Fruit fly (Drosophila melanogaster): ENCODE data around the gene eIF5B.

Gene eIF5B

dm6 chr3L:3434882-3435281, 25.9 kb downstream of the eIF5B start (continued):
- TF ChIP-seq CG17829 (tag; optimal IDR thresholded peaks at IDR 0.05) (peak; percentile 18), schlank (tag; optimal IDR thresholded peaks at IDR 0.05) (no peak), psq (GFP tag; optimal IDR thresholded peaks at IDR 0.05) (no peak), CG2120 (GFP tag; optimal IDR thresholded peaks at IDR 0.05) (no peak), sens (GFP tag) (peak; percentile 74), dysf (GFP tag; IDR thresholded peaks at IDR 0.05) (peak; percentile 45; the same call in 2 of the 3 replicates), ara (GFP tag; IDR thresholded peaks at IDR 0.05) (peak; percentile 63; the same call in 1 of the 2 replicates), Awh (GFP tag; IDR thresholded peaks at IDR 0.05) (no peak), repo (GFP tag; optimal IDR thresholded peaks at IDR 0.05) (no peak), tup (GFP tag; optimal IDR thresholded peaks at IDR 0.05) (no peak), grn (GFP tag; optimal IDR thresholded peaks at IDR 0.05) (no peak), eyg (GFP tag; optimal IDR thresholded peaks at IDR 0.05) (no peak), Aef1 (GFP tag; IDR thresholded peaks at IDR 0.05) (no peak), dmrt11E (tag; optimal IDR thresholded peaks at IDR 0.05) (peak; percentile 4), Tbp (GFP tag; optimal IDR thresholded peaks at IDR 0.05) (no peak), Kr (GFP tag; optimal IDR thresholded peaks at IDR 0.05) (no peak), wdn (GFP tag; IDR thresholded peaks at IDR 0.05) (no peak), CG15269 (tag; optimal IDR thresholded peaks at IDR 0.05) (peak; percentile 10), Meics (GFP tag; optimal IDR thresholded peaks at IDR 0.05) (no peak), en (GFP tag; optimal IDR thresholded peaks at IDR 0.05) (no peak), peb (GFP tag; IDR thresholded peaks at IDR 0.05) (no peak), CG12299 (tag; optimal IDR thresholded peaks at IDR 0.05) (no peak), lola (GFP tag; optimal IDR thresholded peaks at IDR 0.05) (peak in 1 of 3 experiments; percentile 41), CG14710 (tag; optimal IDR thresholded peaks at IDR 0.05) (peak; percentile 25), CG6689 (GFP tag; IDR thresholded peaks at IDR 0.05) (peak; percentile 34; the same call in 1 of the 2 replicates), sob (GFP tag; IDR thresholded peaks at IDR 0.05) (0 out of 2 replicates have a peak, but pooled peaks have one; percentile 36), CG11560 (tag; IDR thresholded peaks at IDR 0.05) (no peak), Ada2b (GFP tag; IDR thresholded peaks at IDR 0.05) (peak; percentile 36; the same call in 1 of the 2 replicates), slbo (GFP tag; IDR thresholded peaks at IDR 0.05) (peak; percentile 46; the same call in 1 of the 2 replicates), CoRest (tag; optimal IDR thresholded peaks at IDR 0.05) (peak; percentile 39), CG4854 (GFP tag; optimal IDR thresholded peaks at IDR 0.05) (no peak), gce (GFP tag; IDR thresholded peaks at IDR 0.05) (0 out of 3 replicates have a peak, but pooled peaks have one; percentile 14), tin (GFP tag; optimal IDR thresholded peaks at IDR 0.05) (no peak), Vsx1 (GFP tag; optimal IDR thresholded peaks at IDR 0.05) (no peak), pfk (GFP tag; optimal IDR thresholded peaks at IDR 0.05) (no peak), dmrt99B (tag; optimal IDR thresholded peaks at IDR 0.05) (peak; percentile 57), jigr1 (GFP tag; IDR thresholded peaks at IDR 0.05) (no peak), nom (GFP tag; optimal IDR thresholded peaks at IDR 0.05) (no peak), CG7928 (GFP tag; optimal IDR thresholded peaks at IDR 0.05) (peak; percentile 55), CG17359 (tag; optimal IDR thresholded peaks at IDR 0.05) (peak; percentile 38), Xrp1 (GFP tag; IDR thresholded peaks at IDR 0.05) (peak; percentile 79), cad (GFP tag; optimal IDR thresholded peaks at IDR 0.05) (no peak), hbn (GFP tag; IDR thresholded peaks at IDR 0.05; ENCODE audit: partially characterized antibody) (no peak), dan (GFP tag; IDR thresholded peaks at IDR 0.05) (no peak), CG42726 (GFP tag; IDR thresholded peaks at IDR 0.05; ENCODE audit: partially characterized antibody) (no peak), vfl (GFP tag; optimal IDR thresholded peaks at IDR 0.05) (no peak), CG8924 (tag; optimal IDR thresholded peaks at IDR 0.05) (peak; percentile 33), CG12219 (GFP tag; optimal IDR thresholded peaks at IDR 0.05) (peak; percentile 10), CG32767 (GFP tag; IDR thresholded peaks at IDR 0.05) (0 out of 2 replicates have a peak, but pooled peaks have one; percentile 20), wor (GFP tag; IDR thresholded peaks at IDR 0.05) (no peak), CG1024 (GFP tag; IDR thresholded peaks at IDR 0.05) (no peak), Myb (GFP tag; optimal IDR thresholded peaks at IDR 0.05) (no peak)
